Fruit fly (Drosophila melanogaster) whole organism, prepupa: ENCODE data around the gene TkR86C.

ENCODE experiments used
- Blimp-1 ChIP-seq: fragments of 200-800 bp; sonication (Bioruptor generic); optimal IDR thresholded peaks from 3 replicates; lab custom pipeline; 2017; ENCODE audit warnings: missing biosample characterization, missing genetic modification characterization, mild to moderate bottlenecking, moderate library complexity, missing genetic modification reagents
- CG10669 ChIP-seq: fragments of 200-800 bp; sonication (Bioruptor generic); optimal IDR thresholded peaks from 3 replicates; lab custom pipeline; 2018; ENCODE audit warnings: missing biosample characterization, mild to moderate bottlenecking, missing genetic modification characterization, moderate library complexity
- CG11294 ChIP-seq: fragments of 200-800 bp; sonication (Bioruptor generic); IDR thresholded peaks from 2 replicates; pipeline ENCODE4 v1.3.6; 2022; ENCODE audit warnings: missing biosample characterization, missing genetic modification characterization
- CG11762 ChIP-seq: fragments of 200-800 bp; sonication (Bioruptor generic); optimal IDR thresholded peaks from 3 replicates; lab custom pipeline; 2016; ENCODE audit warnings: missing biosample characterization, missing genetic modification characterization; ENCODE audit not compliant: insufficient read depth
- CG11902 ChIP-seq: fragments of 200-800 bp; sonication (Bioruptor generic); optimal IDR thresholded peaks from 3 replicates; lab custom pipeline; 2016; ENCODE audit warnings: missing biosample characterization, missing genetic modification characterization
- CG1621 ChIP-seq: fragments of 200-800 bp; sonication (Bioruptor generic); optimal IDR thresholded peaks from 3 replicates; lab custom pipeline; 2018; ENCODE audit warnings: missing biosample characterization, mild to moderate bottlenecking, missing genetic modification characterization
- CG16779 ChIP-seq: fragments of 200-800 bp; sonication (Bioruptor generic); optimal IDR thresholded peaks from 3 replicates; lab custom pipeline; 2017; ENCODE audit warnings: missing biosample characterization, mild to moderate bottlenecking, missing genetic modification characterization
- CG3032 ChIP-seq: fragments of 200-800 bp; optimal IDR thresholded peaks from 2 replicates; lab custom pipeline; 2019; ENCODE audit warnings: missing biosample characterization, mild to moderate bottlenecking, missing genetic modification characterization, moderate library complexity
- CG31627 ChIP-seq: fragments of 200-800 bp; sonication (Bioruptor generic); optimal IDR thresholded peaks from 3 replicates; lab custom pipeline; 2016; ENCODE audit warnings: missing biosample characterization, missing genetic modification characterization
- CG32006 ChIP-seq: fragments of 200-800 bp; sonication (Bioruptor generic); optimal IDR thresholded peaks from 3 replicates; lab custom pipeline; 2017; ENCODE audit warnings: missing biosample characterization, mild to moderate bottlenecking, missing genetic modification characterization
- CG34406 ChIP-seq: fragments of 200-800 bp; sonication (Bioruptor generic); optimal IDR thresholded peaks from 3 replicates; lab custom pipeline; 2016; ENCODE audit warnings: missing biosample characterization, missing genetic modification characterization
- CG3919 ChIP-seq: fragments of 200-800 bp; sonication (Bioruptor generic); optimal IDR thresholded peaks from 3 replicates; lab custom pipeline; 2016; ENCODE audit warnings: missing biosample characterization, missing genetic modification characterization
- CG6808 ChIP-seq: fragments of 200-800 bp; sonication (Bioruptor generic); optimal IDR thresholded peaks from 3 replicates; lab custom pipeline; 2017; ENCODE audit warnings: missing biosample characterization, missing genetic modification characterization, mild to moderate bottlenecking, moderate library complexity, missing genetic modification reagents
- CG6854 ChIP-seq: fragments of 200-800 bp; sonication (Bioruptor generic); optimal IDR thresholded peaks from 2 replicates; lab custom pipeline; 2017; ENCODE audit warnings: missing biosample characterization, mild to moderate bottlenecking, missing genetic modification characterization
- CG7368 ChIP-seq: fragments of 200-800 bp; sonication (Bioruptor generic); optimal IDR thresholded peaks from 3 replicates; lab custom pipeline; 2016; ENCODE audit warnings: missing biosample characterization, missing genetic modification characterization
- CG8119 ChIP-seq: fragments of 200-800 bp; sonication (Bioruptor generic); IDR thresholded peaks from 3 replicates; pipeline ENCODE4 v1.3.6; 2022; ENCODE audit warnings: missing biosample characterization, missing genetic modification characterization
- CG8632 ChIP-seq: fragments of 200-800 bp; sonication (Bioruptor generic); optimal IDR thresholded peaks from 3 replicates; lab custom pipeline; 2016; ENCODE audit warnings: missing biosample characterization, missing genetic modification characterization
- CG9139 ChIP-seq: fragments of 200-800 bp; sonication (Bioruptor generic); optimal IDR thresholded peaks from 3 replicates; lab custom pipeline; 2017; ENCODE audit warnings: missing biosample characterization, mild to moderate bottlenecking, missing genetic modification characterization
- Eip75B ChIP-seq: fragments of 200-800 bp; sonication (Bioruptor generic); optimal IDR thresholded peaks from 3 replicates; lab custom pipeline; 2016; ENCODE audit warnings: missing biosample characterization, missing genetic modification characterization
- Eip78C ChIP-seq: fragments of 200-800 bp; sonication (Bioruptor generic); peaks from one replicate; lab custom pipeline; 2016; ENCODE audit warnings: missing biosample characterization, missing genetic modification characterization
- Ets21C ChIP-seq: fragments of 200-800 bp; sonication (Bioruptor generic); optimal IDR thresholded peaks from 3 replicates; lab custom pipeline; 2016; ENCODE audit warnings: missing biosample characterization, missing genetic modification characterization
- Hr38 ChIP-seq: sonication (Bioruptor generic); optimal IDR thresholded peaks from 2 replicates; lab custom pipeline; 2016; ENCODE audit warnings: missing biosample characterization, missing genetic modification characterization
- Hr4 ChIP-seq: fragments of 200-800 bp; sonication (Bioruptor generic); optimal IDR thresholded peaks from 3 replicates; lab custom pipeline; 2016; ENCODE audit warnings: missing biosample characterization, missing genetic modification characterization
- OdsH ChIP-seq: fragments of 200-800 bp; sonication (Bioruptor generic); optimal IDR thresholded peaks from 3 replicates; lab custom pipeline; 2016; ENCODE audit warnings: missing biosample characterization, missing genetic modification characterization
- Smox ChIP-seq: fragments of 200-800 bp; sonication (Bioruptor generic); optimal IDR thresholded peaks from 3 replicates; lab custom pipeline; 2016; ENCODE audit warnings: missing biosample characterization, missing genetic modification characterization
- Sox102F ChIP-seq: fragments of 200-800 bp; sonication (Bioruptor generic); optimal IDR thresholded peaks from 2 replicates; lab custom pipeline; 2016; ENCODE audit warnings: missing biosample characterization, mild to moderate bottlenecking, missing genetic modification characterization
- Sox14 ChIP-seq: fragments of 200-800 bp; sonication (Bioruptor generic); optimal IDR thresholded peaks from 3 replicates; lab custom pipeline; 2016; ENCODE audit warnings: missing biosample characterization, missing genetic modification characterization
- achi ChIP-seq: fragments of 200-800 bp; sonication (Bioruptor generic); optimal IDR thresholded peaks from 3 replicates; lab custom pipeline; 2016; ENCODE audit warnings: missing biosample characterization, missing genetic modification characterization
- dac ChIP-seq: fragments of 200-800 bp; sonication (Bioruptor generic); optimal IDR thresholded peaks from 2 replicates; lab custom pipeline; 2017; ENCODE audit warnings: missing biosample characterization, mild to moderate bottlenecking, missing genetic modification characterization
- dsx ChIP-seq: fragments of 200-800 bp; optimal IDR thresholded peaks from 3 replicates; lab custom pipeline; 2019; ENCODE audit warnings: missing biosample characterization, mild to moderate bottlenecking, missing genetic modification characterization, moderate library complexity; ENCODE audit not compliant: poor library complexity, severe bottlenecking
- eg ChIP-seq: fragments of 200-800 bp; sonication (Bioruptor generic); IDR thresholded peaks from 3 replicates; pipeline ENCODE4 v1.3.6; 2022; ENCODE audit warnings: missing biosample characterization, missing genetic modification characterization
- fd85E ChIP-seq: fragments of 200-800 bp; sonication (Bioruptor generic); optimal IDR thresholded peaks from 3 replicates; lab custom pipeline; 2016; ENCODE audit warnings: missing biosample characterization, missing genetic modification characterization
- fkh ChIP-seq: fragments of 200-800 bp; sonication (Bioruptor generic); optimal IDR thresholded peaks from 3 replicates; lab custom pipeline; 2017; ENCODE audit warnings: missing biosample characterization, mild to moderate bottlenecking, missing genetic modification characterization, moderate library complexity
- spab ChIP-seq: fragments of 200-800 bp; sonication (Bioruptor generic); optimal IDR thresholded peaks from 2 replicates; lab custom pipeline; 2017; ENCODE audit warnings: missing biosample characterization, mild to moderate bottlenecking, missing genetic modification characterization, missing genetic modification reagents
- ss ChIP-seq, 2 experiments: fragments of 200-800 bp; sonication (Bioruptor generic); optimal IDR thresholded peaks; 2 replicates in 1 of 2; 3 replicates in 1 of 2; lab custom pipeline; 2017 to 2018; ENCODE audit warnings: mild to moderate bottlenecking in 2 of 2, missing biosample characterization in 2 of 2, missing genetic modification characterization in 2 of 2, moderate library complexity in 1 of 2
- vri ChIP-seq: fragments of 200-800 bp; sonication (Bioruptor generic); optimal IDR thresholded peaks from 3 replicates; lab custom pipeline; 2016; ENCODE audit warnings: missing biosample characterization, mild to moderate bottlenecking, missing genetic modification characterization

The TkR86C gene

dm6 chr3R:10760966-10761855, 10.2 kb upstream of the TkR86C start, which contains the start of the genes MED7 and Cap-H2 (continued):
- TF ChIP-seq spab (GFP tag; lab: Kevin White, UChicago) (no peak), Eip78C (GFP tag; lab: Kevin White, UChicago) (peak; percentile 94), Sox14 (GFP tag; lab: Kevin White, UChicago) (peak; percentile 76), CG11294 (GFP tag; lab: Robert Waterston, UW) (peak; percentile 61), CG8632 (no peak), OdsH (GFP tag; lab: Kevin White, UChicago) (peak; percentile 76), Sox102F (GFP tag; lab: Kevin White, UChicago) (peak; percentile 66), CG9139 (GFP tag; lab: Kevin White, UChicago) (no peak), fkh (GFP tag; lab: Kevin White, UChicago) (no peak), dsx (GFP tag; lab: Kevin White, UChicago) (no peak), CG8119 (GFP tag; lab: Robert Waterston, UW) (peak; percentile 44; the same call in 1 of the 3 replicates), CG32006 (GFP tag; lab: Kevin White, UChicago) (no peak), CG34406 (GFP tag; lab: Kevin White, UChicago) (peak; percentile 50), CG6808 (GFP tag; lab: Kevin White, UChicago) (no peak), Ets21C (GFP tag; lab: Kevin White, UChicago) (peak; percentile 70), dac (no peak), CG3032 (tag; lab: Kevin White, UChicago) (no peak), CG16779 (tag; lab: Kevin White, UChicago) (no peak), CG31627 (GFP tag; lab: Kevin White, UChicago) (peak; percentile 82), Eip75B (GFP tag; lab: Kevin White, UChicago) (peak; percentile 77), vri (peak; percentile 55), achi (GFP tag; lab: Kevin White, UChicago) (peak; percentile 58), fd85E (no peak), CG11902 (GFP tag; lab: Kevin White, UChicago) (peak; percentile 63), CG3919 (GFP tag; lab: Kevin White, UChicago) (no peak), ss (GFP tag; optimal IDR thresholded peaks at IDR 0.05; lab: Kevin White, UChicago) (no peak), CG11762 (GFP tag; lab: Kevin White, UChicago) (peak; percentile 33), eg (GFP tag; lab: Robert Waterston, UW) (peak; percentile 61; the same call in 1 of the 3 replicates), Blimp-1 (GFP tag; lab: Kevin White, UChicago) (no peak), Smox (GFP tag; lab: Kevin White, UChicago) (peak; percentile 80)

DNA sequence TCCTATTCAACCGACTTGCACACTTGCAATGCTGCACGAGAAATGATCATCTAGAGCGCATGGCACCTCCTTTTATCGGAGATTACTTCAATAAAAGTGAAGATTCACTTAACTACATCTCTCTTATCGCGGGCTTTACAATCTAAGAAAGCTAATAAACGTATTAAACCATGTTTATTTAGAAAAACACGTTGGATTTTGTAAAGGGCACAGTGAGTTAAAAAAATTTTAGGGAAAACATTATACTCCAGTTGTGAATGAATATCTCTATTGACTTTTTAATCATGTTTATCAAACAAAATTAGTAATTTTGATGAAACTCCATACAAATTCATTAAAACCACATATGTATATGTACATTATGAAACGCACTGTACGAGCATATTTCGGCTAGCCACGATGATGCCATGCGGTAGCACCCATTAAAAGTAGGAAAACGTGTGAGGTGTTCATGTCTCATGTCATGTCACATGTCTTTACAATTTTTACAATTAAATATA, 8.4 kb upstream of the TkR86C start, which contains the start of gene CG31272:
Gene CG31272 (minus strand): TSS at position 51 of the 500 bp plus-strand sequence.
- TF ChIP-seq vri (no peak), CG9139 (GFP tag; lab: Kevin White, UChicago) (no peak), CG3032 (tag; lab: Kevin White, UChicago) (no peak), Hr38 (GFP tag; lab: Kevin White, UChicago) (no peak), CG10669 (GFP tag; lab: Kevin White, UChicago) (no peak), CG7368 (no peak), CG3919 (GFP tag; lab: Kevin White, UChicago) (no peak), CG1621 (tag; lab: Kevin White, UChicago) (no peak), CG6854 (GFP tag; lab: Kevin White, UChicago) (no peak), dsx (GFP tag; lab: Kevin White, UChicago) (no peak), CG11902 (GFP tag; lab: Kevin White, UChicago) (no peak), Hr4 (GFP tag; lab: Kevin White, UChicago) (no peak)
- TF ChIP-seq, all 60 proteins: peak for 0
